Worm (Caenorhabditis elegans): ENCODE data around the gene F45D3.4.

Gene F45D3.4

DNA sequence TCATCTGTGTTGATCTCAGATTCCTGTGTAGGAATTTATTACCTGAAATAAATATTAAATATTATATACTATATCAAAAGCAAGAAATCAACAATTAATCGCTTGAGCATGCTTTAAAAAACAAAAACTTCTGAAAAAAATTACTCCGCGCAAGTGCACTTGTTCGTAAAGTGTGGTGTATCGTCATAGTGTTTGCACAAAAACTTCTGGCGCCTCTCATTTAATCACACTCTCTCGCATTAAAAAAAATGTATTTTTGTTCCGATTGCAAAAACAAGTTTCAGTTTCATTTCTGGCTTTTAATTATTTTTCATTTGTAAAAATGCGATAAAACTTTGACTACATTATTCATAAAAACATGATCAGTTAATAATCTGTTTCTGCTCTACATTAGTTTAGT lies 46.1 kb upstream of the F45D3.4 start, which contains the start of the genes C14C10.10 and ril-2:
Gene C14C10.10 (minus strand): TSS at position 19 of the 400 bp plus-strand sequence.
Gene ril-2 (minus strand): TSS at position 48 of the 400 bp plus-strand sequence.
- TF ChIP-seq dmd-4 (tag; optimal IDR thresholded peaks at IDR 0.05; ENCODE audit: borderline replicate concordance) = no peak
- no peak for TF ChIP-seq ceh-31 (tag; optimal IDR thresholded peaks at IDR 0.05)
- TF ChIP-seq sox-2 (GFP tag; IDR thresholded peaks at IDR 0.05) = no peak
- no peak for TF ChIP-seq mec-3 (tag; optimal IDR thresholded peaks at IDR 0.05; ENCODE audit: borderline replicate concordance)
- TF ChIP-seq ceh-9 (tag; optimal IDR thresholded peaks at IDR 0.05) = no peak
- no peak for TF ChIP-seq ceh-48 (tag; optimal IDR thresholded peaks at IDR 0.05)
- no peak for TF ChIP-seq fax-1 (tag; optimal IDR thresholded peaks at IDR 0.05)
- TF ChIP-seq hlh-15 (tag; optimal IDR thresholded peaks at IDR 0.05) = no peak
- TF ChIP-seq hlh-13 (GFP tag; optimal IDR thresholded peaks at IDR 0.05) = no peak
- no peak for TF ChIP-seq fkh-6 (tag; optimal IDR thresholded peaks at IDR 0.05)
- TF ChIP-seq tbx-7 (tag; optimal IDR thresholded peaks at IDR 0.05) = no peak
- no peak for TF ChIP-seq madf-2 (tag; optimal IDR thresholded peaks at IDR 0.05)
- no peak for TF ChIP-seq unc-42 (tag; optimal IDR thresholded peaks at IDR 0.05)
- TF ChIP-seq F13H6.1 (tag; optimal IDR thresholded peaks at IDR 0.05) = no peak
- no peak for TF ChIP-seq pha-2 (tag; optimal IDR thresholded peaks at IDR 0.05)
- TF ChIP-seq unc-3 (GFP tag; conservative IDR thresholded peaks at IDR 0.05) = no peak
- TF ChIP-seq unc-3 (tag; optimal IDR thresholded peaks at IDR 0.05) = no peak
- no peak for TF ChIP-seq syd-9 (tag; optimal IDR thresholded peaks at IDR 0.05)
- TF ChIP-seq ttx-3 (tag; optimal IDR thresholded peaks at IDR 0.05) = no peak
- no peak for TF ChIP-seq zip-5 (tag; optimal IDR thresholded peaks at IDR 0.05)
- TF ChIP-seq odd-2 (tag; optimal IDR thresholded peaks at IDR 0.05) = no peak

DNA sequence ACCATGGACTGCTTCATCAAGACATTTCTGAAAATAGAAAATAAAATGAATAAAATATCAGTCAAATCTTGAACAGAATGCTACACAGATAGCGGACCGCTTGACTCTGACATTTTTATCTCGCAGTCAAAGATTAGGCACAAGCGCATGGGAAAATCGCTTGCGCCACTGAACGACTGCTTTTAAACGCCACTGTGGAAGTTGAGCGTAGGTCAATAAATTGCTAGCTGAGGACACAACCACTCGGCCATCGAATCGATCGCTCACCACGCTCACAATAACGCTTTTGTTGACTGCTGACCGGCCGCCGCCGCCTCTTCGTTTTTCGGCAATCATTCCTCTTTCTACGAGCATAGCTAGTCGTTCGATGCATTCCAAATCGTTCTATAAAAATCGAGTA lies 43.8 kb upstream of the F45D3.4 start:
- peak; percentile 72 for TF ChIP-seq ceh-2 (tag; optimal IDR thresholded peaks at IDR 0.05)
- peak; percentile 33 for TF ChIP-seq hlh-15 (tag; optimal IDR thresholded peaks at IDR 0.05)
- peak; percentile 38; the same call in 1 of the 2 replicates for TF ChIP-seq unc-3 (GFP tag; conservative IDR thresholded peaks at IDR 0.05)
- peak; percentile 2 for TF ChIP-seq unc-3 (tag; optimal IDR thresholded peaks at IDR 0.05)
- peak; percentile 64 for TF ChIP-seq sox-4 (tag; optimal IDR thresholded peaks at IDR 0.05)
- peak; percentile 66 for TF ChIP-seq che-1 (tag; optimal IDR thresholded peaks at IDR 0.05)
- TF ChIP-seq ceh-30 (tag; optimal IDR thresholded peaks at IDR 0.05) = no peak
- TF ChIP-seq ceh-9 (tag; optimal IDR thresholded peaks at IDR 0.05) = no peak
- TF ChIP-seq zip-5 (tag; optimal IDR thresholded peaks at IDR 0.05) = peak; percentile 48
- peak; percentile 70 for TF ChIP-seq ref-2 (tag; optimal IDR thresholded peaks at IDR 0.05)
- peak; percentile 49 for TF ChIP-seq nfya-1 (tag; optimal IDR thresholded peaks at IDR 0.05)
- TF ChIP-seq K09A11.1 (tag; optimal IDR thresholded peaks at IDR 0.05; ENCODE audit: insufficient read depth) = no peak
- peak; percentile 63 for TF ChIP-seq ceh-6 (GFP tag; optimal IDR thresholded peaks at IDR 0.05)
- TF ChIP-seq madf-2 (tag; optimal IDR thresholded peaks at IDR 0.05) = peak; percentile 24
- TF ChIP-seq ama-1 (optimal IDR thresholded peaks at IDR 0.05) = no peak
- TF ChIP-seq K02D7.2 (tag; optimal IDR thresholded peaks at IDR 0.05) = peak; percentile 40
- peak; percentile 54 for TF ChIP-seq ceh-19 (GFP tag; optimal IDR thresholded peaks at IDR 0.05)
- TF ChIP-seq dve-1 (tag; optimal IDR thresholded peaks at IDR 0.05) = peak; percentile 52
- TF ChIP-seq ceh-14 (tag; optimal IDR thresholded peaks at IDR 0.05) = peak; percentile 68
- peak; percentile 23 for TF ChIP-seq npax-4 (tag; optimal IDR thresholded peaks at IDR 0.05)
- no peak for TF ChIP-seq elt-4 (tag; optimal IDR thresholded peaks at IDR 0.05)
- TF ChIP-seq ceh-22 (tag; optimal IDR thresholded peaks at IDR 0.05) = no peak
- TF ChIP-seq fax-1 (tag; optimal IDR thresholded peaks at IDR 0.05) = peak; percentile 46
- TF ChIP-seq ceh-34 (tag; optimal IDR thresholded peaks at IDR 0.05) = peak; percentile 78
- TF ChIP-seq pha-4 (tag; optimal IDR thresholded peaks at IDR 0.05) = no peak
- peak; percentile 67 for TF ChIP-seq C08G9.2 (tag; optimal IDR thresholded peaks at IDR 0.05)
- peak; percentile 53 for TF ChIP-seq fkh-6 (tag; optimal IDR thresholded peaks at IDR 0.05)
- peak; percentile 42 for TF ChIP-seq pat-9 (tag; optimal IDR thresholded peaks at IDR 0.05)
- no peak for TF ChIP-seq ahr-1 (tag; optimal IDR thresholded peaks at IDR 0.05)
- TF ChIP-seq fkh-10 (GFP tag; optimal IDR thresholded peaks at IDR 0.05) = no peak
- no peak for TF ChIP-seq ceh-45 (GFP tag; IDR thresholded peaks at IDR 0.05)
- TF ChIP-seq syd-9 (tag; optimal IDR thresholded peaks at IDR 0.05) = peak; percentile 63
- peak; percentile 82 for TF ChIP-seq hlh-6 (tag; optimal IDR thresholded peaks at IDR 0.05)
- TF ChIP-seq sdc-2 (tag; optimal IDR thresholded peaks at IDR 0.05) = peak; percentile 28
- TF ChIP-seq pros-1 (tag; optimal IDR thresholded peaks at IDR 0.05) = peak; percentile 48
- no peak for TF ChIP-seq ceh-24 (tag; optimal IDR thresholded peaks at IDR 0.05)
- TF ChIP-seq unc-55 (GFP tag; optimal IDR thresholded peaks at IDR 0.05) = no peak
- TF ChIP-seq eyg-1 (tag; optimal IDR thresholded peaks at IDR 0.05) = peak; percentile 60
- TF ChIP-seq Y22D7AL.16 (tag; optimal IDR thresholded peaks at IDR 0.05) = peak; percentile 40
